Fruit fly (Drosophila melanogaster) whole organism, prepupa: ENCODE measurements around the gene Lrpprc2.

Source experiments
- CG16779 ChIP-seq: fragments of 200-800 bp; sonication (Bioruptor generic); optimal IDR thresholded peaks from 3 replicates; lab custom pipeline; 2017; ENCODE audit warnings: missing biosample characterization, mild to moderate bottlenecking, missing genetic modification characterization
- CG6163 ChIP-seq: fragments of 200-800 bp; sonication (Bioruptor generic); IDR thresholded peaks from 3 replicates; pipeline ENCODE4 v1.3.6; 2022; ENCODE audit warnings: missing biosample characterization, missing genetic modification characterization
- CG8119 ChIP-seq: fragments of 200-800 bp; sonication (Bioruptor generic); IDR thresholded peaks from 3 replicates; pipeline ENCODE4 v1.3.6; 2022; ENCODE audit warnings: missing biosample characterization, missing genetic modification characterization
- CG8319 ChIP-seq: fragments of 200-800 bp; sonication (Bioruptor generic); optimal IDR thresholded peaks from 3 replicates; lab custom pipeline; 2016; ENCODE audit warnings: missing biosample characterization, missing genetic modification characterization
- CG8632 ChIP-seq: fragments of 200-800 bp; sonication (Bioruptor generic); optimal IDR thresholded peaks from 3 replicates; lab custom pipeline; 2016; ENCODE audit warnings: missing biosample characterization, missing genetic modification characterization
- Ets96B ChIP-seq: fragments of 200-800 bp; optimal IDR thresholded peaks from 2 replicates; lab custom pipeline; 2019; ENCODE audit warnings: missing biosample characterization, mild to moderate bottlenecking, missing genetic modification characterization, moderate library complexity
- Lpt ChIP-seq: fragments of 200-800 bp; sonication (Bioruptor generic); optimal IDR thresholded peaks from 3 replicates; lab custom pipeline; 2016; ENCODE audit warnings: missing biosample characterization, missing genetic modification characterization
- Sox102F ChIP-seq: fragments of 200-800 bp; sonication (Bioruptor generic); optimal IDR thresholded peaks from 2 replicates; lab custom pipeline; 2016; ENCODE audit warnings: missing biosample characterization, mild to moderate bottlenecking, missing genetic modification characterization
- Sox15 ChIP-seq: fragments of 200-800 bp; sonication (Bioruptor generic); optimal IDR thresholded peaks from 3 replicates; lab custom pipeline; 2016; ENCODE audit warnings: missing biosample characterization, missing genetic modification characterization
- fd59A ChIP-seq: fragments of 200-800 bp; sonication (Bioruptor generic); optimal IDR thresholded peaks from 2 replicates; lab custom pipeline; 2017; ENCODE audit warnings: missing biosample characterization, mild to moderate bottlenecking, missing genetic modification characterization, missing genetic modification reagents
- spab ChIP-seq: fragments of 200-800 bp; sonication (Bioruptor generic); optimal IDR thresholded peaks from 2 replicates; lab custom pipeline; 2017; ENCODE audit warnings: missing biosample characterization, mild to moderate bottlenecking, missing genetic modification characterization, missing genetic modification reagents
- ss ChIP-seq, 2 experiments: fragments of 200-800 bp; sonication (Bioruptor generic); optimal IDR thresholded peaks; 2 replicates in 1 of 2; 3 replicates in 1 of 2; lab custom pipeline; 2017 to 2018; ENCODE audit warnings: mild to moderate bottlenecking in 2 of 2, missing biosample characterization in 2 of 2, missing genetic modification characterization in 2 of 2, moderate library complexity in 1 of 2
- topi ChIP-seq: fragments of 200-800 bp; sonication (Bioruptor generic); optimal IDR thresholded peaks from 3 replicates; lab custom pipeline; 2016; ENCODE audit warnings: missing biosample characterization, missing genetic modification characterization

DNA sequence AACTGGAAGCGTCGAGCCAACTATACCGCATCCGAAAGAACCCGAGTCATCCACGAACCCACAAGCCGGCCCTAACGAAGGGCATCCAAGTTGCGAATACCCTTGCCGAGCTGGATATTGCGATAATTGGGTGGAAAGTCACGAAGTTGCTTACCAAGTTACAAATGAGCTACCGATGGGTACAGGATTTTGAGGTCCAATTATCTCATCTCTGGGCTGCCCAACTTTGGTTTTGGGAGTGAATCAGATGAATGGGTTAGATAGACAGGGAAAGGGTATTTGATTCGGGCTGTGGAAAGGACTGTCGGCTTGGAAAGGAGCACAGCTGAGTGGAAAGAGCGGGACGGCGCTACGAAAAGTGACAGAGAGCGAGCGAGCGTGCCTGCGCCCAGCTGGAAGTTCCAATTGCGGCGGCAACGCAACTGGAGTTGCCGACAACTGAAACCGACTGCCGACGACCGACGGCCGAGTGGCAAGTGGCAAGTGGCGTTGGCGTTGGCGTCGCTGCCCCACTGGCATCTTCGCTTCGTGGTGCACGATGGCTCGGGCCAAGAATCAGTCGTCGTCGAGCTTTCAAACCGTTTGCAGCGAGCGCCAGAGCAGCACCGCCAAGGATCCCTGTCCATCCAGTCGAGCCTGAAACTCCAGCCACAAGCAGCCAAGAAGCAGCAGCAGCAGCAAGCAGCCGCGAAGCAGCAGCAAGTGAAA is 49.0 kb downstream of the Lrpprc2 start:
- peak; percentile 16 to 17 for TF ChIP-seq ss (GFP tag; optimal IDR thresholded peaks at IDR 0.05; lab: Kevin White, UChicago)
- TF ChIP-seq topi (GFP tag; lab: Kevin White, UChicago), result peak; percentile 56
- no peak for TF ChIP-seq CG8119 (GFP tag; lab: Robert Waterston, UW)
- TF ChIP-seq spab (GFP tag; lab: Kevin White, UChicago), result no peak
- TF ChIP-seq Lpt (GFP tag; lab: Kevin White, UChicago), result no peak
- no peak for TF ChIP-seq Sox102F
- TF ChIP-seq CG8632 (GFP tag; lab: Kevin White, UChicago), result no peak
- TF ChIP-seq CG8319 (GFP tag; lab: Kevin White, UChicago), result no peak
- TF ChIP-seq CG16779 (tag; lab: Kevin White, UChicago), result no peak
- no peak for TF ChIP-seq Sox15
- peak; percentile 27 for TF ChIP-seq Ets96B
- peak; percentile 36; the same call in 1 of the 3 replicates for TF ChIP-seq CG6163 (GFP tag; lab: Robert Waterston, UW)
- TF ChIP-seq fd59A (GFP tag; lab: Kevin White, UChicago), result no peak
